Worm (Caenorhabditis elegans) whole organism, mixed stage, embryonic: Measurements from ENCODE around the gene coq-5.

ENCODE experiments used
- elt-3 ChIP-seq: fragments of 150-350 bp; optimal IDR thresholded peaks from 2 replicates; lab custom pipeline; 2014; ENCODE audit warnings: missing biosample characterization, missing genetic modification characterization
- ham-2 ChIP-seq: fragments of 200-800 bp; sonication (Bioruptor generic); optimal IDR thresholded peaks from 2 replicates; lab custom pipeline; 2018; ENCODE audit warnings: mild to moderate bottlenecking, missing genetic modification characterization, missing compliant biosample characterization
- lin-13 ChIP-seq: fragments of 150-350 bp; optimal IDR thresholded peaks from 2 replicates; lab custom pipeline; 2014; ENCODE audit warnings: missing biosample characterization, missing genetic modification characterization
- nhr-28 ChIP-seq: fragments of 150-350 bp; optimal IDR thresholded peaks from 2 replicates; lab custom pipeline; 2014; ENCODE audit warnings: missing biosample characterization, missing genetic modification characterization
- sptf-1 ChIP-seq: sonication (generic microtip); optimal IDR thresholded peaks from 2 replicates; lab custom pipeline; 2017; ENCODE audit warnings: mild to moderate bottlenecking, missing genetic modification characterization, moderate library complexity, missing compliant biosample characterization
- unc-39 ChIP-seq: fragments of 150-350 bp; optimal IDR thresholded peaks from 2 replicates; lab custom pipeline; 2014; ENCODE audit warnings: missing biosample characterization, missing genetic modification characterization

ce11 chrIII:7835684-7836083 is 22.6 kb downstream of the coq-5 start:
- TF ChIP-seq unc-39 (tag; lab: Kevin White, UChicago) (no peak), ham-2 (no peak), nhr-28 (no peak), elt-3 (tag; lab: Kevin White, UChicago) (no peak), lin-13 (tag; lab: Kevin White, UChicago) (no peak), sptf-1 (tag; lab: Kevin White, UChicago) (no peak)
